Worm (Caenorhabditis elegans) whole organism, young adult: ENCODE results near the gene bath-39.

Experiments
- F33H1.4 ChIP-seq: fragments of 200-800 bp; sonication (Bioruptor generic); IDR thresholded peaks from 2 replicates; pipeline ENCODE4 v1.3.6; 2022; ENCODE audit warnings: missing genetic modification reagents, missing genetic modification characterization, missing compliant biosample characterization
- Y53G8AR.9 ChIP-seq: fragments of 200-800 bp; sonication (Bioruptor generic); conservative IDR thresholded peaks from 2 replicates; pipeline ENCODE4 v1.3.6; 2022; ENCODE audit warnings: missing genetic modification reagents, missing genetic modification characterization, missing compliant biosample characterization
- aptf-3 ChIP-seq: fragments of 200-800 bp; sonication (Bioruptor generic); IDR thresholded peaks from 2 replicates; pipeline ENCODE4 v1.3.6; 2022; ENCODE audit warnings: missing genetic modification characterization, missing compliant biosample characterization
- dpl-1 ChIP-seq: fragments of 150-350 bp; optimal IDR thresholded peaks from 2 replicates; lab custom pipeline; 2014; ENCODE audit warnings: missing biosample characterization, missing genetic modification reagents, missing genetic modification characterization
- mcd-1 ChIP-seq: fragments of 200-800 bp; sonication (Bioruptor generic); IDR thresholded peaks from 2 replicates; pipeline ENCODE4 v1.3.6; 2022; ENCODE audit warnings: missing genetic modification reagents, missing genetic modification characterization, missing compliant biosample characterization
- nhr-120 ChIP-seq: fragments of 200-800 bp; sonication (Bioruptor generic); IDR thresholded peaks from 2 replicates; pipeline ENCODE4 v1.3.6; 2022; ENCODE audit warnings: missing genetic modification characterization, missing compliant biosample characterization
- snpc-4 ChIP-seq, 5 experiments: fragments of 150-350 bp in 1 of 5; sonication (generic microtip) in 4 of 5; optimal IDR thresholded peaks; 2 replicates each; lab custom pipeline; 2014 to 2018; ENCODE audit warnings: missing genetic modification characterization in 5 of 5, missing biosample characterization in 3 of 5, antibody characterized with exemption in 2 of 5, mild to moderate bottlenecking in 2 of 5, missing compliant biosample characterization in 2 of 5, missing genotype in 2 of 5, moderate library complexity in 2 of 5, missing genetic modification reagents in 1 of 5
- unc-62 ChIP-seq: fragments of 150-350 bp; optimal IDR thresholded peaks from 2 replicates; lab custom pipeline; 2014; ENCODE audit warnings: missing biosample characterization, missing genetic modification reagents, missing genetic modification characterization
- ztf-6 ChIP-seq: fragments of 200-800 bp; sonication (Bioruptor generic); IDR thresholded peaks from 2 replicates; pipeline ENCODE4 v1.3.6; 2022; ENCODE audit warnings: missing genetic modification reagents, missing genetic modification characterization, missing compliant biosample characterization

DNA sequence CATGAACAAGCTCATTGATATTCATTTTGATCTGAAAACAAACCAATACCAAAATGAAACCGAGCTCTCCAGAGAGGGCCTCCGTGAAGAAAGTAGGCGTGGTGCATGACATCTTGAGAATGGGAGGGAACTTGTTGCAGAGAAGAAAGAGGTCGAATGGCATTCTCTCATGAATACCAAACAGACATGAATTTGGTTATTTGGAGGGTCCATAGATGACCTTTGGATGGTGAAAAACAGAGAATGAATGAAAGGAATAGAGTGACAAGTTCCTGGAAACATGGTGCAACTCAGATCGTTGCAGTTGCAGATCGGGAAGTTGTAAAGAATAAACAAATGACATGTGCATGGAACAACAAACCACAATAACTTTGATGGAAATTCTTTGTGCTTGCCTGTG is 17.1 kb downstream of the bath-39 start, which contains the start of gene T10G3.8:
- TF ChIP-seq unc-62 (GFP tag; lab: Kevin White, UChicago) (no peak), snpc-4 (GFP tag; optimal IDR thresholded peaks at IDR 0.05; lab: Kevin White, UChicago) (no peak), snpc-4 (tag; optimal IDR thresholded peaks at IDR 0.05; lab: Kevin White, UChicago) (no peak), ztf-6 (GFP tag; lab: Robert Waterston, UW) (no peak), mcd-1 (GFP tag; lab: Robert Waterston, UW) (no peak), nhr-120 (GFP tag; lab: Robert Waterston, UW) (no peak), Y53G8AR.9 (GFP tag; lab: Robert Waterston, UW) (no peak), aptf-3 (GFP tag; lab: Robert Waterston, UW) (no peak), dpl-1 (GFP tag; lab: Kevin White, UChicago) (no peak), F33H1.4 (GFP tag; lab: Robert Waterston, UW) (no peak)
